Worm (Caenorhabditis elegans) whole organism, L4 larva: ENCODE results near the gene clec-4.

Source experiments
- F44E2.7 ChIP-seq: fragments of 200-800 bp; sonication (Bioruptor generic); IDR thresholded peaks from 2 replicates; pipeline ENCODE4 v2.1.2; 2022; ENCODE audit warnings: missing genetic modification characterization, missing compliant biosample characterization
- arid-1 ChIP-seq: fragments of 200-800 bp; sonication (Bioruptor generic); conservative IDR thresholded peaks from 2 replicates; pipeline ENCODE4 v1.3.6; 2022; ENCODE audit warnings: missing genetic modification reagents, missing genetic modification characterization, missing compliant biosample characterization
- dmd-8 ChIP-seq: fragments of 200-800 bp; sonication (Bioruptor generic); IDR thresholded peaks from 2 replicates; pipeline ENCODE4 v1.3.6; 2022; ENCODE audit warnings: missing genetic modification characterization, missing compliant biosample characterization
- duxl-1 ChIP-seq: sonication (generic microtip); optimal IDR thresholded peaks from 2 replicates; lab custom pipeline; 2016; ENCODE audit warnings: mild to moderate bottlenecking, missing genetic modification characterization, moderate library complexity, missing compliant biosample characterization; ENCODE audit not compliant: poor library complexity
- dve-1 ChIP-seq: sonication (generic microtip); optimal IDR thresholded peaks from 2 replicates; lab custom pipeline; 2017; ENCODE audit warnings: antibody characterized with exemption, mild to moderate bottlenecking, missing genetic modification characterization, missing compliant biosample characterization; ENCODE audit not compliant: insufficient read depth
- lin-39 ChIP-seq: fragments of 150-350 bp; optimal IDR thresholded peaks from 2 replicates; lab custom pipeline; 2014; ENCODE audit warnings: missing biosample characterization, missing genetic modification reagents, missing genetic modification characterization
- nhr-10 ChIP-seq: fragments of 150-350 bp; optimal IDR thresholded peaks from 2 replicates; lab custom pipeline; 2014; ENCODE audit warnings: missing biosample characterization, missing genetic modification characterization
- nhr-237 ChIP-seq: sonication (generic microtip); optimal IDR thresholded peaks from 2 replicates; lab custom pipeline; 2017; ENCODE audit warnings: missing biosample characterization, missing genetic modification characterization
- unc-39 ChIP-seq: sonication (generic microtip); optimal IDR thresholded peaks from 2 replicates; lab custom pipeline; 2017; ENCODE audit warnings: missing biosample characterization, missing genetic modification characterization
- unc-62 ChIP-seq, 3 experiments: fragments of 150-350 bp in 1 of 3; sonication (generic microtip); optimal IDR thresholded peaks in 2 of 3; peaks in 1 of 3; 1 replicate in 1 of 3; 2 replicates in 2 of 3; lab custom pipeline; 2014 to 2017; ENCODE audit warnings: missing biosample characterization in 3 of 3, missing genetic modification characterization in 3 of 3, missing genetic modification reagents in 3 of 3, missing genotype in 1 of 3

DNA sequence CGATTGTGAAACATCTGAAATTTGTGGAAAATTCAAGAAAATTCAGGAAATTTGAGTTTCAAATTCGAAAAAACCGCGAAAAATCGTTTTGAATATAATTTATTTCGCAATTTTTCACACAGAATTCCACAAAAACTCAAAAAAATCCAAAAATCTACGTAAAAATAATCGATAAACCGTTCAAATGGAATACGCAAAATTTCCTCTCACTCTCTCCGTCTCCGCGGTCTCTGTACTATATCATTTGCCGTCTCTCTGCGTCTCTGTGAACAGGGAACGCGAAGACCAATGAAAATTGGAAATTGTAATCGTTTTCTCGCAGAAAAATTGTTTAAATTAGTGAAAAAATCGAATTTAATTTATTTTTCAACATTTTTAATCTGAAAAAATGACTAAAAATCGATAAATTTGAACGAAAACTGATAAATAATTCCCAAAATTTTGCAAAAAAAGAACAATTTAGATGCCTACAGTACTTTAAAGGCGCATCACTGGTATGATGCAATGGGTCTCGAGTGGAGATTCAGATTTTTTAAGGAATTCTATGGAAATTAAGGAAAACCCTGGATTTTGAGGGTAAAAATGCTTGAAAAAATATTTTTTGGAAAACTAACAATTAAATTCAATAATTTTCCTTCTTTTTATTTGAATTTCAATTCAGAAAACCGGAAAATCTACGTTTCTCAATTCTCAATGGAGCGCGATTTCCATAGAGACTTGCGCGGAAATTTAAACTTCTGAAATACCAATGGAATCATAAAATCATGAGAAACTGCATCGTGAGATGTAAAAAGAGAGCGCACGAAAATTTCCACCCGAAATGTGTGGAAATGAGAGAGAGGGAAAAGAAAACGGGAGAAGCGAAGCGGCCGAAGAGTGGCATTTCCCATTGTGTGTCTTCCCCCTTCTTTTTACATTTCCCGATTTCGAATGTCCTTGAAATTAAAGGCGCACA, 23.0 kb upstream of the clec-4 start, which contains the start of the genes ceh-100 and lips-15:
- TF ChIP-seq unc-39 (tag; lab: Kevin White, UChicago) (no peak), nhr-10 (no peak), dve-1 (no peak), arid-1 (no peak), nhr-237 (no peak), unc-62 (GFP tag; optimal IDR thresholded peaks at IDR 0.05 in 1 of 2; lab: Kevin White, UChicago) (no peak), unc-62 (tag; optimal IDR thresholded peaks at IDR 0.05; lab: Kevin White, UChicago) (no peak), dmd-8 (no peak), duxl-1 (no peak), lin-39 (tag; lab: Kevin White, UChicago) (no peak), F44E2.7 (GFP tag; lab: Robert Waterston, UW) (no peak)
